Worm (Caenorhabditis elegans): Measurements from ENCODE around the gene oig-3.

The oig-3 gene

DNA sequence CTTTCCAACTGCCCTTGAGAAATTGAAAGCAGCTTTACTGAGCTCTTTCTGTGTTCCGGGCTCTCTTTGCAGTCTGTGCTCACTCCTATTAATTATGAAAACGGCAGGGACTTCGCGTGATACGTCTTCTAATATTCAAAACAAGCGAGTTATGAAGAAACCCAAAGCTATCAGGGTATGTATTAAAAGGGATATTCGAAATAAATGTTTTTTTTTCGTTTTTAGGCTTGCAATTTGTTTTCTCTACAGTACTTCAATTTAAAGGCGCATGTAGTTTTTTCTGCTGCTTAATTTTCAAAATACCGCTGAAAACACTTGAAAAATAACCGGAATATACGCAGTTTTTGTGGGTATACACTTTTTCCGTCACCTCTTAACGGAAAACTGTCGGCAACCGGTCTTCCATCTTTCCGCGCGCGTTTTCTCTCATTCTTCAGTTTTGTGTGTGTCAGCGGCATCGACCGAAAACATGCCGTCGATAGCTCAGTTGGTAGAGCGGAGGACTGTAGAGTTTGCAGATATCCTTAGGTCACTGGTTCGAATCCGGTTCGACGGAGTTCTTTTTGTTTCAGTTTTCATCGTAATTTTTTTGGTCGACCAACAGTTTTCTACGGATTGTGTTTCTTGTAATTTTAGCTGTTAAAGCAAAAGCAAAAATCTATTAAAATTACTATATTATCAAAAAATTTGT, 40.2 kb upstream of the oig-3 start, which contains the start of gene gasr-8:
gasr-8 (plus strand) TSS at position 51 of the 691 bp plus-strand sequence.
- TF ChIP-seq zag-1 (tag; optimal IDR thresholded peaks at IDR 0.05) (no peak), gmeb-1 (tag; optimal IDR thresholded peaks at IDR 0.05) (no peak), ceh-16 (tag; optimal IDR thresholded peaks at IDR 0.05) (no peak), ztf-4 (tag; optimal IDR thresholded peaks at IDR 0.05) (no peak), elt-3 (tag; optimal IDR thresholded peaks at IDR 0.05) (no peak), C34F6.9 (tag; optimal IDR thresholded peaks at IDR 0.05) (no peak), sma-3 (GFP tag; optimal IDR thresholded peaks at IDR 0.05) (no peak), nhr-12 (tag; optimal IDR thresholded peaks at IDR 0.05) (no peak), egl-27 (tag; optimal IDR thresholded peaks at IDR 0.05) (no peak), nhr-129 (tag; optimal IDR thresholded peaks at IDR 0.05) (no peak), F13H6.1 (tag; optimal IDR thresholded peaks at IDR 0.05) (no peak), mdl-1 (tag; optimal IDR thresholded peaks at IDR 0.05) (no peak)

ce11 chrV:14695713-14696112, 33.7 kb upstream of the oig-3 start:
- TF ChIP-seq fos-1 (tag; optimal IDR thresholded peaks at IDR 0.05) (no peak), nhr-11 (tag; optimal IDR thresholded peaks at IDR 0.05) (no peak), ama-1 (optimal IDR thresholded peaks at IDR 0.05) (no peak), skn-1 (tag; optimal IDR thresholded peaks at IDR 0.05) (no peak), unc-39 (tag; optimal IDR thresholded peaks at IDR 0.05) (no peak), F13H6.1 (tag; optimal IDR thresholded peaks at IDR 0.05) (no peak), zag-1 (tag; optimal IDR thresholded peaks at IDR 0.05) (no peak), nhr-23 (tag; optimal IDR thresholded peaks at IDR 0.05) (no peak), nhr-12 (tag; optimal IDR thresholded peaks at IDR 0.05) (no peak), blmp-1 (tag; optimal IDR thresholded peaks at IDR 0.05; ENCODE audit: insufficient read depth) (no peak), ztf-1 (GFP tag; conservative IDR thresholded peaks at IDR 0.05) (no peak), mdl-1 (tag; optimal IDR thresholded peaks at IDR 0.05) (no peak)

DNA sequence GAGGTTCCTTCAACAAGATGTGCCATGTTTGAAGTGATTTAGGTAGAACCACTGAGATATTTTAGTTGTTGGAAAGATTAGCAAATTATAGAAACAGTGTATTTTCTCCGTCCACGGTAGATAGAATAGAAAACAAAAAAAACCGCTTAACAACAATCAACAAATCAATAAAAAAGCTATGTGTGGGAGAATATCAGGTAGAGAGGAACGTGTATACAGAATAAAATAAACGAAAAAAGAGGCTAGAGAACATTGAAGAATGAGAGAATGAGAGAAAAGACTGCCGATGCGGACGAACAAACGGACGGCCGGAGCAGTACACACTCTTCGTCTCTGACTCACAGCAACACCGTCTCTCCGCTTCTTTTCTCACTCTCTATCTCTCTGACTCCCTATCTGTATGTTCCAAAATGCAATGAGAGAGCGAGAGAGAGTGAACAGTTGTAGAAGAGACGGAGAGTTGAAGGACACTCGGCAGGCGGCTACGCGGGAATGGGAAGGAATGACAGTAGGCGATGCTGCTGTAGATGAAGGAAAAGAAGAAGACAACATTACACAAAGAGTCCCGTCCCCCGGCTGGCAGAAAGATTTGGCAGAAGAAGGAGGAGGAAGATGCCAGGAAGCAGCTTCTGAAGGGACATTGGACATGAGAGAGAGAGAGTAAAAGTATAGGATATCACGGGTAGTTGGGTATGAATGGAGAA, 32.7 kb upstream of the oig-3 start, which contains the start of gene unc-112:
unc-112 (minus strand) TSS at position 51 of the 704 bp plus-strand sequence.
- TF ChIP-seq nhr-25 (tag; optimal IDR thresholded peaks at IDR 0.05) = peak; percentile 71
- TF ChIP-seq peb-1 (tag; optimal IDR thresholded peaks at IDR 0.05) = no peak
- peak; percentile 5 for TF ChIP-seq gmeb-1 (tag; optimal IDR thresholded peaks at IDR 0.05)
- TF ChIP-seq blmp-1 (tag; optimal IDR thresholded peaks at IDR 0.05; ENCODE audit: insufficient read depth) = no peak
- TF ChIP-seq zag-1 (tag; optimal IDR thresholded peaks at IDR 0.05) = peak; percentile 52
- peak; percentile 86 for TF ChIP-seq C34F6.9 (tag; optimal IDR thresholded peaks at IDR 0.05)
- peak; percentile 72 for TF ChIP-seq ztf-4 (tag; optimal IDR thresholded peaks at IDR 0.05)
- TF ChIP-seq egl-27 (tag; optimal IDR thresholded peaks at IDR 0.05) = peak; percentile 17
- no peak for TF ChIP-seq nhr-237 (tag; optimal IDR thresholded peaks at IDR 0.05)
- TF ChIP-seq mdl-1 (tag; optimal IDR thresholded peaks at IDR 0.05) = peak in 1 of 2 experiments; percentile 47
- TF ChIP-seq Y55F3AM.14 (GFP tag; optimal IDR thresholded peaks at IDR 0.05) = peak; percentile 12
- no peak for TF ChIP-seq nhr-12 (tag; optimal IDR thresholded peaks at IDR 0.05)
- TF ChIP-seq fos-1 (tag; optimal IDR thresholded peaks at IDR 0.05) = peak; percentile 99
- peak; percentile 50 for TF ChIP-seq lin-39 (tag; optimal IDR thresholded peaks at IDR 0.05)
- TF ChIP-seq nhr-21 (tag; optimal IDR thresholded peaks at IDR 0.05) = no peak
- TF ChIP-seq ama-1 (optimal IDR thresholded peaks at IDR 0.05) = no peak
- TF ChIP-seq sem-4 (tag; optimal IDR thresholded peaks at IDR 0.05) = peak; percentile 78
- peak; percentile 91 for TF ChIP-seq unc-55 (GFP tag; optimal IDR thresholded peaks at IDR 0.05)
- TF ChIP-seq crh-2 (tag; optimal IDR thresholded peaks at IDR 0.05) = peak; percentile 56
- peak; percentile 8 for TF ChIP-seq mab-5 (tag; optimal IDR thresholded peaks at IDR 0.05)
- TF ChIP-seq F13H6.1 (tag; optimal IDR thresholded peaks at IDR 0.05) = peak; percentile 92
- TF ChIP-seq ztf-1 (GFP tag; conservative IDR thresholded peaks at IDR 0.05) = no peak
- TF ChIP-seq lin-13 (GFP tag; optimal IDR thresholded peaks at IDR 0.05) = peak; percentile 72
- TF ChIP-seq nhr-6 (tag; optimal IDR thresholded peaks at IDR 0.05) = no peak
- TF ChIP-seq aly-2 (tag; optimal IDR thresholded peaks at IDR 0.05) = no peak
- TF ChIP-seq sma-9 (GFP tag; optimal IDR thresholded peaks at IDR 0.05) = peak; percentile 84
- no peak for TF ChIP-seq sma-9 (tag; optimal IDR thresholded peaks at IDR 0.05)
- peak; percentile 42 for TF ChIP-seq sma-3 (GFP tag; optimal IDR thresholded peaks at IDR 0.05)
- peak; percentile 92 for TF ChIP-seq nhr-129 (tag; optimal IDR thresholded peaks at IDR 0.05)
- peak in 1 of 2 experiments; percentile 77 for TF ChIP-seq lsy-2 (tag; optimal IDR thresholded peaks at IDR 0.05)
- TF ChIP-seq alr-1 (tag; optimal IDR thresholded peaks at IDR 0.05) = no peak
